Worm (Caenorhabditis elegans) whole organism, mixed stage, embryonic: ENCODE measurements around the gene F54D5.15.

ENCODE experiments used
- elt-1 ChIP-seq: sonication (generic microtip); optimal IDR thresholded peaks from 2 replicates; lab custom pipeline; 2017; ENCODE audit warnings: missing genetic modification characterization, mild to moderate bottlenecking, missing compliant biosample characterization, antibody characterized with exemption, moderate library complexity, borderline replicate concordance; ENCODE audit not compliant: insufficient read depth
- nhr-76 ChIP-seq: sonication (generic microtip); optimal IDR thresholded peaks from 2 replicates; lab custom pipeline; 2017; ENCODE audit warnings: missing biosample characterization, missing genetic modification characterization
- snpc-4 ChIP-seq: fragments of 150-350 bp; optimal IDR thresholded peaks from 2 replicates; lab custom pipeline; 2014; ENCODE audit warnings: missing biosample characterization, missing genetic modification characterization
- unc-62 ChIP-seq: fragments of 150-350 bp; optimal IDR thresholded peaks from 2 replicates; lab custom pipeline; 2014; ENCODE audit warnings: missing biosample characterization, missing genetic modification reagents, missing genetic modification characterization

DNA sequence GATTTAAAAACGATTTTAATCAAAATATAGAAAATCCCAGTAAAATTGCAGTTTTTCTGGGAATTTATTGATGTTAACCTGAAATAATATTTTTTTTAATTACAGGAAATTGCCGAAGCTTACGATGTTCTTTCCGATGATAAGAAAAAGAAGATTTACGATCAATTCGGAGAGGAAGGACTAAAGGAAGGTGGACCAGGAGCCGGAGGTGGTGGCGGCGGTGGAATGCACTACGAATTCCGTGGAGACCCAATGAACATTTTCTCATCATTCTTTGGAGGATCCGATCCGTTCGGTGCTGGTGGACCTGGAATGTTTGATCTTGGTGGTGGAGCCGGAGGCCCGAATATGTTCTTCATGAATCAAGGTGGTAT, 18.1 kb downstream of the F54D5.15 start:
- no peak for TF ChIP-seq snpc-4 (tag; lab: Kevin White, UChicago)
- no peak for TF ChIP-seq unc-62
- no peak for TF ChIP-seq elt-1 (tag; lab: Kevin White, UChicago)
- TF ChIP-seq nhr-76 (tag; lab: Kevin White, UChicago): no peak
